Worm (Caenorhabditis elegans): ENCODE data around the gene tsp-6.

ce11 chrX:2863946-2864345, 43.7 kb downstream of the tsp-6 start, which contains the start of gene F53B3.6:
- no peak for TF ChIP-seq snpc-4 (tag; optimal IDR thresholded peaks at IDR 0.05)
- TF ChIP-seq pqm-1 (tag; optimal IDR thresholded peaks at IDR 0.05) = no peak
- no peak for TF ChIP-seq aly-2 (tag; optimal IDR thresholded peaks at IDR 0.05)
- TF ChIP-seq ZK546.5 (tag; optimal IDR thresholded peaks at IDR 0.05) = no peak
- TF ChIP-seq unc-39 (tag; optimal IDR thresholded peaks at IDR 0.05) = no peak
